Worm (Caenorhabditis elegans) whole organism, young adult: ENCODE data around the gene sqv-4.

ENCODE experiments used
- B0336.3 ChIP-seq: fragments of 200-800 bp; sonication (Bioruptor generic); IDR thresholded peaks from 2 replicates; pipeline ENCODE4 v1.3.6; 2022; ENCODE audit warnings: missing genetic modification characterization, missing compliant biosample characterization
- F10E7.11 ChIP-seq: sonication (generic microtip); optimal IDR thresholded peaks from 2 replicates; lab custom pipeline; 2017; ENCODE audit warnings: mild to moderate bottlenecking, missing genetic modification characterization, moderate library complexity, missing compliant biosample characterization
- F52B5.7 ChIP-seq: sonication (generic microtip); optimal IDR thresholded peaks from 2 replicates; lab custom pipeline; 2016; ENCODE audit warnings: mild to moderate bottlenecking, missing genetic modification characterization, missing compliant biosample characterization
- F55B11.4 ChIP-seq: sonication (generic microtip); optimal IDR thresholded peaks from 2 replicates; lab custom pipeline; 2016; ENCODE audit warnings: missing compliant biosample characterization, missing genetic modification characterization, borderline replicate concordance; ENCODE audit not compliant: insufficient read depth
- Y56A3A.18 ChIP-seq: fragments of 200-800 bp; sonication (Bioruptor generic); IDR thresholded peaks from 2 replicates; pipeline ENCODE4 v1.3.6; 2022; ENCODE audit warnings: missing genetic modification reagents, missing genetic modification characterization, missing compliant biosample characterization
- Y67H2A.10 ChIP-seq: fragments of 200-800 bp; sonication (Bioruptor generic); conservative IDR thresholded peaks from 2 replicates; pipeline ENCODE4 v1.3.6; 2022; ENCODE audit warnings: missing genetic modification reagents, missing genetic modification characterization, missing compliant biosample characterization
- ZK185.1 ChIP-seq: sonication (generic microtip); optimal IDR thresholded peaks from 2 replicates; lab custom pipeline; 2016; ENCODE audit warnings: mild to moderate bottlenecking, missing genetic modification characterization, missing compliant biosample characterization; ENCODE audit not compliant: poor library complexity, severe bottlenecking
- akir-1 ChIP-seq: fragments of 200-800 bp; sonication (Bioruptor generic); optimal IDR thresholded peaks from 2 replicates; lab custom pipeline; 2018; ENCODE audit warnings: mild to moderate bottlenecking, missing genetic modification characterization, moderate library complexity, missing compliant biosample characterization
- athp-1 ChIP-seq: sonication (generic microtip); optimal IDR thresholded peaks from 2 replicates; lab custom pipeline; 2017; ENCODE audit warnings: mild to moderate bottlenecking, missing genetic modification characterization, missing compliant biosample characterization
- bed-2 ChIP-seq: fragments of 200-800 bp; sonication (Bioruptor generic); IDR thresholded peaks from 2 replicates; pipeline ENCODE4 v1.3.6; 2022; ENCODE audit warnings: missing genetic modification reagents, missing genetic modification characterization, missing compliant biosample characterization
- ccch-3 ChIP-seq: fragments of 200-800 bp; sonication (Bioruptor generic); optimal IDR thresholded peaks from 2 replicates; lab custom pipeline; 2018; ENCODE audit warnings: mild to moderate bottlenecking, missing genetic modification characterization, missing compliant biosample characterization
- cebp-1 ChIP-seq, 2 experiments: fragments of 200-800 bp in 1 of 2; sonication (Bioruptor generic) in 1 of 2; sonication (generic microtip) in 1 of 2; IDR thresholded peaks in 1 of 2; optimal IDR thresholded peaks in 1 of 2; 2 replicates each; pipeline versions ENCODE4 v1.3.6 to Lab custom; 2017 to 2022; ENCODE audit warnings: missing compliant biosample characterization in 2 of 2, missing genetic modification characterization in 2 of 2, mild to moderate bottlenecking in 1 of 2, missing genetic modification reagents in 1 of 2, moderate library complexity in 1 of 2
- ceh-27 ChIP-seq: fragments of 200-800 bp; sonication (Bioruptor generic); optimal IDR thresholded peaks from 2 replicates; lab custom pipeline; 2018; ENCODE audit warnings: mild to moderate bottlenecking, missing genetic modification characterization, moderate library complexity, missing compliant biosample characterization
- ceh-58 ChIP-seq: fragments of 200-800 bp; sonication (Bioruptor generic); IDR thresholded peaks from 2 replicates; pipeline ENCODE4 v1.3.6; 2022; ENCODE audit warnings: missing genetic modification characterization, missing compliant biosample characterization
- ceh-79 ChIP-seq: sonication (generic microtip); optimal IDR thresholded peaks from 2 replicates; lab custom pipeline; 2017; ENCODE audit warnings: mild to moderate bottlenecking, missing genetic modification characterization, missing compliant biosample characterization
- ceh-91 ChIP-seq: fragments of 200-800 bp; sonication (Bioruptor generic); IDR thresholded peaks from 2 replicates; pipeline ENCODE4 v1.3.6; 2022; ENCODE audit warnings: missing genetic modification reagents, missing genetic modification characterization, missing compliant biosample characterization
- dox-1 ChIP-seq: fragments of 200-800 bp; sonication (Bioruptor generic); IDR thresholded peaks from 2 replicates; pipeline ENCODE4 v1.3.6; 2022; ENCODE audit warnings: missing genetic modification reagents, missing genetic modification characterization, missing compliant biosample characterization
- dpl-1 ChIP-seq: fragments of 150-350 bp; optimal IDR thresholded peaks from 2 replicates; lab custom pipeline; 2014; ENCODE audit warnings: missing biosample characterization, missing genetic modification reagents, missing genetic modification characterization
- ekl-4 ChIP-seq: fragments of 200-800 bp; sonication (Bioruptor generic); IDR thresholded peaks from 2 replicates; pipeline ENCODE4 v1.3.6; 2022; ENCODE audit warnings: missing genetic modification reagents, missing genetic modification characterization, missing compliant biosample characterization
- hmg-1.2 ChIP-seq: fragments of 200-800 bp; sonication (Bioruptor generic); IDR thresholded peaks from 2 replicates; pipeline ENCODE4 v1.3.6; 2022; ENCODE audit warnings: missing genetic modification reagents, missing genetic modification characterization, missing compliant biosample characterization
- hmg-20 ChIP-seq: fragments of 200-800 bp; sonication (Bioruptor generic); IDR thresholded peaks from 2 replicates; pipeline ENCODE4 v1.3.6; 2022; ENCODE audit warnings: missing genetic modification reagents, missing genetic modification characterization, missing compliant biosample characterization
- lag-1 ChIP-seq: fragments of 200-800 bp; sonication (Bioruptor generic); IDR thresholded peaks from 2 replicates; pipeline ENCODE4 v1.3.6; 2022; ENCODE audit warnings: missing genetic modification reagents, missing genetic modification characterization, missing compliant biosample characterization
- lin-26 ChIP-seq: fragments of 200-800 bp; sonication (Bioruptor generic); IDR thresholded peaks from 2 replicates; pipeline ENCODE4 v1.3.6; 2022; ENCODE audit warnings: missing genetic modification reagents, missing genetic modification characterization, missing compliant biosample characterization
- madf-6 ChIP-seq: fragments of 200-800 bp; sonication (Bioruptor generic); IDR thresholded peaks from 2 replicates; pipeline ENCODE4 v1.3.6; 2022; ENCODE audit warnings: missing genetic modification reagents, missing genetic modification characterization, missing compliant biosample characterization
- mes-4 ChIP-seq: sonication (generic microtip); optimal IDR thresholded peaks from 2 replicates; lab custom pipeline; 2016; ENCODE audit warnings: missing genotype, missing genetic modification characterization, missing compliant biosample characterization
- nfya-1 ChIP-seq: sonication (generic microtip); optimal IDR thresholded peaks from 2 replicates; lab custom pipeline; 2017; ENCODE audit warnings: antibody characterized with exemption, missing compliant biosample characterization, missing genetic modification characterization, borderline replicate concordance; ENCODE audit not compliant: insufficient read depth
- nhr-80 ChIP-seq: sonication (generic microtip); optimal IDR thresholded peaks from 2 replicates; lab custom pipeline; 2016; ENCODE audit warnings: missing genetic modification characterization, missing compliant biosample characterization
- pbrm-1 ChIP-seq: fragments of 200-800 bp; sonication (Bioruptor generic); IDR thresholded peaks from 2 replicates; pipeline ENCODE4 v1.3.6; 2022; ENCODE audit warnings: missing genetic modification reagents, missing genetic modification characterization, missing compliant biosample characterization
- pha-4 ChIP-seq: fragments of 150-350 bp; sonication (generic microtip); optimal IDR thresholded peaks from 2 replicates; lab custom pipeline; 2014; ENCODE audit warnings: missing biosample characterization, missing genetic modification reagents, missing genetic modification characterization
- rec-8 ChIP-seq, 2 experiments: sonication (generic microtip); optimal IDR thresholded peaks; 2 replicates each; lab custom pipeline; 2016; ENCODE audit warnings: mild to moderate bottlenecking in 2 of 2, missing genetic modification characterization in 2 of 2, missing genetic modification reagents in 2 of 2, missing genotype in 2 of 2, missing biosample characterization in 1 of 2, missing compliant biosample characterization in 1 of 2, moderate library complexity in 1 of 2
- snpc-1.3 ChIP-seq: sonication (generic microtip); optimal IDR thresholded peaks from 2 replicates; lab custom pipeline; 2017; ENCODE audit warnings: missing genetic modification characterization, mild to moderate bottlenecking, missing compliant biosample characterization, antibody characterized with exemption, moderate library complexity, missing genotype, missing genetic modification reagents; ENCODE audit not compliant: insufficient read depth
- somi-1 ChIP-seq: fragments of 200-800 bp; sonication (Bioruptor generic); optimal IDR thresholded peaks from 2 replicates; lab custom pipeline; 2018; ENCODE audit warnings: mild to moderate bottlenecking, missing genetic modification characterization, missing compliant biosample characterization
- tbx-9 ChIP-seq: sonication (generic microtip); optimal IDR thresholded peaks from 2 replicates; lab custom pipeline; 2016; ENCODE audit warnings: borderline replicate concordance, missing genetic modification characterization, inconsistent platforms, missing compliant biosample characterization
- unc-130 ChIP-seq: sonication (generic microtip); optimal IDR thresholded peaks from 2 replicates; lab custom pipeline; 2016; ENCODE audit warnings: missing genetic modification reagents, missing genetic modification characterization, missing compliant biosample characterization
- unc-62 ChIP-seq: fragments of 150-350 bp; optimal IDR thresholded peaks from 2 replicates; lab custom pipeline; 2014; ENCODE audit warnings: missing biosample characterization, missing genetic modification reagents, missing genetic modification characterization
- xnd-1 ChIP-seq: sonication (generic microtip); optimal IDR thresholded peaks from 2 replicates; lab custom pipeline; 2016; ENCODE audit warnings: missing genotype, missing genetic modification reagents, missing genetic modification characterization, missing compliant biosample characterization
- ztf-22 ChIP-seq: fragments of 200-800 bp; sonication (Bioruptor generic); optimal IDR thresholded peaks from 2 replicates; lab custom pipeline; 2018; ENCODE audit warnings: mild to moderate bottlenecking, missing genetic modification characterization, moderate library complexity, missing compliant biosample characterization
- ztf-28 ChIP-seq: fragments of 200-800 bp; sonication (Bioruptor generic); IDR thresholded peaks from 2 replicates; pipeline ENCODE4 v1.3.6; 2022; ENCODE audit warnings: missing genetic modification reagents, missing genetic modification characterization, missing compliant biosample characterization

The sqv-4 gene

ce11 chrV:10711004-10711403 lies 49.7 kb upstream of the sqv-4 start:
- TF ChIP-seq ztf-22: no peak
- TF ChIP-seq nhr-80 (tag; lab: Kevin White, UChicago): peak; percentile 1

ce11 chrV:10709385-10709784 lies 48.1 kb upstream of the sqv-4 start:
- TF ChIP-seq lag-1 (GFP tag; lab: Robert Waterston, UW) (no peak), ztf-22 (no peak), lin-26 (GFP tag; lab: Robert Waterston, UW) (no peak), athp-1 (tag; lab: Kevin White, UChicago) (no peak), ccch-3 (no peak), cebp-1 (GFP tag; IDR thresholded peaks at IDR 0.05; lab: Robert Waterston, UW) (no peak), cebp-1 (tag; optimal IDR thresholded peaks at IDR 0.05; lab: Kevin White, UChicago) (peak; percentile 78), pbrm-1 (GFP tag; lab: Robert Waterston, UW) (no peak)

- TF ChIP-seq cebp-1 (GFP tag; IDR thresholded peaks at IDR 0.05; lab: Robert Waterston, UW): no peak
- TF ChIP-seq cebp-1 (tag; optimal IDR thresholded peaks at IDR 0.05; lab: Kevin White, UChicago): peak; percentile 28
- TF ChIP-seq ekl-4: no peak
- TF ChIP-seq ztf-28: no peak
Observed at ce11 chrV:10708346-10708745, 47.1 kb upstream of the sqv-4 start.

ce11 chrV:10702910-10703309 lies 41.6 kb upstream of the sqv-4 start:
- TF ChIP-seq F52B5.7: no peak
- TF ChIP-seq snpc-1.3 (tag; lab: Kevin White, UChicago): no peak
- no peak for TF ChIP-seq B0336.3
- TF ChIP-seq bed-2 (GFP tag; lab: Robert Waterston, UW): no peak
- TF ChIP-seq dox-1 (GFP tag; lab: Robert Waterston, UW): no peak
- TF ChIP-seq unc-130 (GFP tag; lab: Kevin White, UChicago): no peak
- no peak for TF ChIP-seq F55B11.4 (tag; lab: Kevin White, UChicago)
- TF ChIP-seq hmg-20: no peak
- no peak for TF ChIP-seq ceh-79
- no peak for TF ChIP-seq madf-6 (GFP tag; lab: Robert Waterston, UW)

- TF ChIP-seq ceh-91 (GFP tag; lab: Robert Waterston, UW) (no peak), unc-62 (GFP tag; lab: Kevin White, UChicago) (no peak), F10E7.11 (tag; lab: Kevin White, UChicago) (no peak), ceh-58 (GFP tag; lab: Robert Waterston, UW) (no peak), dpl-1 (GFP tag; lab: Kevin White, UChicago) (no peak), Y67H2A.10 (GFP tag; lab: Robert Waterston, UW) (no peak), xnd-1 (tag; lab: Kevin White, UChicago) (no peak), rec-8 (tag; optimal IDR thresholded peaks at IDR 0.05; lab: Kevin White, UChicago) (no peak), Y56A3A.18 (no peak), ceh-27 (no peak), snpc-1.3 (tag; lab: Kevin White, UChicago) (no peak), somi-1 (GFP tag; lab: Kevin White, UChicago) (no peak), ZK185.1 (tag; lab: Kevin White, UChicago) (no peak), nhr-80 (tag; lab: Kevin White, UChicago) (no peak), nfya-1 (tag; lab: Kevin White, UChicago) (no peak), akir-1 (GFP tag; lab: Kevin White, UChicago) (no peak), hmg-1.2 (GFP tag; lab: Robert Waterston, UW) (no peak), pha-4 (tag; lab: Kevin White, UChicago) (no peak), tbx-9 (tag; lab: Kevin White, UChicago) (no peak), mes-4 (tag; lab: Kevin White, UChicago) (no peak)
- TF ChIP-seq, all 124 proteins: peak for 0
Observed at ce11 chrV:10702249-10702648, 41.0 kb upstream of the sqv-4 start, which contains the start of gene pph-1. Gene pph-1 (plus strand): TSS chrV:10702549.
